Fruit fly (Drosophila melanogaster) whole organism, embryonic: ENCODE measurements around the gene Prat2.

ENCODE experiments used
- Blimp-1 ChIP-seq: fragments of 200-800 bp; sonication (Bioruptor generic); optimal IDR thresholded peaks from 3 replicates; lab custom pipeline; 2018; ENCODE audit warnings: missing biosample characterization, missing genetic modification characterization, mild to moderate bottlenecking, moderate library complexity, missing genetic modification reagents
- CG10543 ChIP-seq: fragments of 200-800 bp; sonication (Bioruptor generic); optimal IDR thresholded peaks from 3 replicates; lab custom pipeline; 2017; ENCODE audit warnings: missing biosample characterization, mild to moderate bottlenecking, missing genetic modification characterization, moderate library complexity
- CG10654 ChIP-seq: fragments of 200-800 bp; sonication (Bioruptor generic); optimal IDR thresholded peaks from 2 replicates; lab custom pipeline; 2016; ENCODE audit warnings: missing biosample characterization, missing genetic modification characterization
- CG10959 ChIP-seq: fragments of 200-800 bp; sonication (Bioruptor generic); IDR thresholded peaks from 2 replicates; pipeline ENCODE4 v1.3.6; 2022; ENCODE audit warnings: missing biosample characterization, missing genetic modification characterization
- CG11247 ChIP-seq: fragments of 200-800 bp; sonication (Bioruptor generic); IDR thresholded peaks from 2 replicates; pipeline ENCODE4 v1.3.6; 2022; ENCODE audit warnings: missing biosample characterization, missing genetic modification characterization
- CG11504 ChIP-seq: fragments of 200-800 bp; sonication (Bioruptor generic); optimal IDR thresholded peaks from 3 replicates; lab custom pipeline; 2019; ENCODE audit warnings: missing biosample characterization, mild to moderate bottlenecking, missing genetic modification characterization, moderate library complexity
- CG1647 ChIP-seq: fragments of 200-800 bp; sonication (Bioruptor generic); optimal IDR thresholded peaks from 3 replicates; lab custom pipeline; 2016; ENCODE audit warnings: missing biosample characterization, missing genetic modification characterization
- CG17186 ChIP-seq: fragments of 200-800 bp; sonication (Bioruptor generic); optimal IDR thresholded peaks from 3 replicates; lab custom pipeline; 2017; ENCODE audit warnings: missing biosample characterization, missing genetic modification reagents, missing genetic modification characterization
- CG17385 ChIP-seq: fragments of 200-800 bp; sonication (Bioruptor generic); optimal IDR thresholded peaks from 3 replicates; lab custom pipeline; 2018; ENCODE audit warnings: missing biosample characterization, mild to moderate bottlenecking, missing genetic modification characterization
- CG17802 ChIP-seq: fragments of 200-800 bp; sonication (Bioruptor generic); optimal IDR thresholded peaks from 2 replicates; lab custom pipeline; 2018; ENCODE audit warnings: missing biosample characterization, mild to moderate bottlenecking, missing genetic modification characterization, moderate library complexity
- CG2120 ChIP-seq: fragments of 200-800 bp; sonication (Bioruptor generic); optimal IDR thresholded peaks from 3 replicates; lab custom pipeline; 2016; ENCODE audit warnings: missing biosample characterization, missing genetic modification characterization
- CG31441 ChIP-seq: fragments of 200-800 bp; sonication (Bioruptor generic); IDR thresholded peaks from 2 replicates; pipeline ENCODE4 v1.3.6; 2022; ENCODE audit warnings: missing biosample characterization, missing genetic modification characterization
- CG3163 ChIP-seq: fragments of 200-800 bp; sonication (Bioruptor generic); optimal IDR thresholded peaks from 3 replicates; lab custom pipeline; 2016; ENCODE audit warnings: missing biosample characterization, missing genetic modification characterization
- CG5953 ChIP-seq: fragments of 200-800 bp; sonication (Bioruptor generic); IDR thresholded peaks from 2 replicates; pipeline ENCODE4 v1.3.6; 2022; ENCODE audit warnings: missing biosample characterization, missing genetic modification characterization
- CG7357 ChIP-seq: fragments of 200-800 bp; sonication (Bioruptor generic); IDR thresholded peaks from 3 replicates; pipeline ENCODE4 v1.3.6; 2022; ENCODE audit warnings: missing biosample characterization, missing genetic modification characterization
- CG7928 ChIP-seq: fragments of 200-800 bp; sonication (Bioruptor generic); optimal IDR thresholded peaks from 2 replicates; lab custom pipeline; 2017; ENCODE audit warnings: missing biosample characterization, mild to moderate bottlenecking, missing genetic modification characterization
- Dfd ChIP-seq, 2 experiments: fragments of >200 bp; optimal IDR thresholded peaks; 2 replicates each; lab custom pipeline; 2017; ENCODE audit warnings: missing biosample characterization in 2 of 2, missing genetic modification characterization in 2 of 2
- Elba2 ChIP-seq: fragments of 200-800 bp; sonication (Bioruptor generic); optimal IDR thresholded peaks from 3 replicates; lab custom pipeline; 2016; ENCODE audit warnings: missing biosample characterization, missing genetic modification characterization
- Gsc ChIP-seq: fragments of 200-800 bp; sonication (Bioruptor generic); IDR thresholded peaks from 2 replicates; pipeline ENCODE4 v1.3.6; 2022; ENCODE audit warnings: missing biosample characterization, missing genetic modification characterization
- HLH3B ChIP-seq: fragments of 200-800 bp; sonication (Bioruptor generic); IDR thresholded peaks from 2 replicates; pipeline ENCODE4 v1.3.6; 2022; ENCODE audit warnings: missing biosample characterization, missing genetic modification characterization
- Hand ChIP-seq: fragments of 200-800 bp; sonication (Bioruptor generic); optimal IDR thresholded peaks from 2 replicates; lab custom pipeline; 2017; ENCODE audit warnings: mild to moderate bottlenecking, missing biosample characterization, missing genetic modification reagents, missing genetic modification characterization
- Hr51 ChIP-seq, 2 experiments: fragments of 200-800 bp; sonication (Bioruptor generic); optimal IDR thresholded peaks; 2 replicates in 1 of 2; 3 replicates in 1 of 2; lab custom pipeline; 2016 to 2018; ENCODE audit warnings: missing biosample characterization in 2 of 2, missing genetic modification characterization in 2 of 2, mild to moderate bottlenecking in 1 of 2, moderate library complexity in 1 of 2
- Mad ChIP-seq: fragments of 200-800 bp; sonication (Bioruptor generic); optimal IDR thresholded peaks from 2 replicates; lab custom pipeline; 2016; ENCODE audit warnings: missing biosample characterization, missing genetic modification characterization
- Myb ChIP-seq: fragments of 200-800 bp; sonication (Bioruptor generic); optimal IDR thresholded peaks from 2 replicates; lab custom pipeline; 2016; ENCODE audit warnings: missing biosample characterization, missing genetic modification characterization
- Rfx ChIP-seq: fragments of 200-800 bp; sonication (Bioruptor generic); IDR thresholded peaks from 2 replicates; pipeline ENCODE4 v1.3.6; 2022; ENCODE audit warnings: missing biosample characterization, missing genetic modification characterization
- TFAM ChIP-seq: fragments of 200-800 bp; sonication (Bioruptor generic); optimal IDR thresholded peaks from 2 replicates; lab custom pipeline; 2017; ENCODE audit warnings: missing biosample characterization, missing genetic modification characterization, inconsistent platforms
- abd-A ChIP-seq: fragments of 200-800 bp; sonication (Bioruptor generic); optimal IDR thresholded peaks from 3 replicates; lab custom pipeline; 2019; ENCODE audit warnings: missing biosample characterization, mild to moderate bottlenecking, missing genetic modification characterization, moderate library complexity
- ac ChIP-seq: fragments of 200-800 bp; sonication (Bioruptor generic); optimal IDR thresholded peaks from 3 replicates; lab custom pipeline; 2017; ENCODE audit warnings: missing biosample characterization, mild to moderate bottlenecking, missing genetic modification characterization
- ash1 ChIP-seq: fragments of 200-800 bp; sonication (Bioruptor generic); optimal IDR thresholded peaks from 2 replicates; lab custom pipeline; 2018; ENCODE audit warnings: missing biosample characterization, mild to moderate bottlenecking, missing genetic modification characterization
- bbx ChIP-seq: fragments of 200-800 bp; sonication (Bioruptor generic); IDR thresholded peaks from 2 replicates; pipeline ENCODE4 v1.3.6; 2022; ENCODE audit warnings: missing biosample characterization, missing genetic modification characterization; ENCODE audit not compliant: partially characterized antibody
- bsh ChIP-seq, 2 experiments: fragments of 200-800 bp; sonication (Bioruptor generic); optimal IDR thresholded peaks; 2 replicates each; lab custom pipeline; 2017 to 2018; ENCODE audit warnings: mild to moderate bottlenecking in 2 of 2, missing biosample characterization in 2 of 2, missing genetic modification characterization in 2 of 2, moderate library complexity in 1 of 2
- ci ChIP-seq: fragments of 200-800 bp; sonication (Bioruptor generic); IDR thresholded peaks from 3 replicates; pipeline ENCODE4 v1.3.6; 2022; ENCODE audit warnings: missing biosample characterization, missing genetic modification characterization
- corto ChIP-seq: fragments of 200-800 bp; sonication (Bioruptor generic); optimal IDR thresholded peaks from 2 replicates; lab custom pipeline; 2016; ENCODE audit warnings: missing biosample characterization, mild to moderate bottlenecking, missing genetic modification characterization, moderate library complexity
- danr ChIP-seq: fragments of 200-800 bp; sonication (Bioruptor generic); IDR thresholded peaks from 2 replicates; pipeline ENCODE4 v1.3.6; 2022; ENCODE audit warnings: missing biosample characterization, missing genetic modification characterization
- dpn ChIP-seq, 2 experiments: fragments of 200-800 bp; sonication (Bioruptor generic); optimal IDR thresholded peaks; 3 replicates each; lab custom pipeline; 2016; ENCODE audit warnings: missing biosample characterization in 2 of 2, missing genetic modification characterization in 2 of 2
- ewg ChIP-seq: fragments of 200-800 bp; sonication (Bioruptor generic); optimal IDR thresholded peaks from 3 replicates; lab custom pipeline; 2017; ENCODE audit warnings: mild to moderate bottlenecking, missing biosample characterization, missing genetic modification reagents, missing genetic modification characterization
- gem ChIP-seq: fragments of 200-800 bp; sonication (Bioruptor generic); optimal IDR thresholded peaks from 2 replicates; lab custom pipeline; 2019; ENCODE audit warnings: missing biosample characterization, mild to moderate bottlenecking, missing genetic modification characterization, moderate library complexity
- gfzf ChIP-seq: fragments of 200-800 bp; sonication (Bioruptor generic); optimal IDR thresholded peaks from 2 replicates; lab custom pipeline; 2016; ENCODE audit warnings: missing biosample characterization, mild to moderate bottlenecking, missing genetic modification characterization, moderate library complexity
- jigr1 ChIP-seq: fragments of 200-800 bp; sonication (Bioruptor generic); IDR thresholded peaks from 3 replicates; pipeline ENCODE4 v1.3.6; 2022; ENCODE audit warnings: missing biosample characterization, missing genetic modification characterization
- lab ChIP-seq: fragments of 200-800 bp; sonication (Bioruptor generic); optimal IDR thresholded peaks from 3 replicates; lab custom pipeline; 2017; ENCODE audit warnings: missing biosample characterization, missing genetic modification characterization, mild to moderate bottlenecking, moderate library complexity, missing genetic modification reagents
- lbe ChIP-seq: fragments of 200-800 bp; sonication (Bioruptor generic); optimal IDR thresholded peaks from 2 replicates; lab custom pipeline; 2016; ENCODE audit warnings: missing biosample characterization, mild to moderate bottlenecking, missing genetic modification characterization
- lola ChIP-seq, 3 experiments: fragments of >200 bp in 2 of 3; fragments of 200-800 bp in 1 of 3; sonication (Bioruptor generic) in 1 of 3; optimal IDR thresholded peaks; 2 replicates each; lab custom pipeline; 2017 to 2019; ENCODE audit warnings: missing biosample characterization in 3 of 3, missing genetic modification characterization in 3 of 3, mild to moderate bottlenecking in 1 of 3, moderate library complexity in 1 of 3
- maf-S ChIP-seq: fragments of 200-800 bp; sonication (Bioruptor generic); optimal IDR thresholded peaks from 2 replicates; lab custom pipeline; 2016; ENCODE audit warnings: missing biosample characterization, missing genetic modification characterization
- org-1 ChIP-seq: fragments of 200-800 bp; sonication (Bioruptor generic); optimal IDR thresholded peaks from 2 replicates; lab custom pipeline; 2017; ENCODE audit warnings: missing biosample characterization, missing genetic modification characterization
- pita ChIP-seq: fragments of 200-800 bp; sonication (Bioruptor generic); optimal IDR thresholded peaks from 2 replicates; lab custom pipeline; 2017; ENCODE audit warnings: missing biosample characterization, mild to moderate bottlenecking, missing genetic modification characterization
- pum ChIP-seq: fragments of 200-800 bp; sonication (Bioruptor generic); optimal IDR thresholded peaks from 2 replicates; lab custom pipeline; 2016; ENCODE audit warnings: missing biosample characterization, missing genetic modification characterization
- pzg ChIP-seq: fragments of 200-800 bp; sonication (Bioruptor generic); optimal IDR thresholded peaks from 3 replicates; lab custom pipeline; 2018; ENCODE audit warnings: missing biosample characterization, mild to moderate bottlenecking, missing genetic modification characterization, moderate library complexity
- sens ChIP-seq: fragments of 200-800 bp; sonication (Bioruptor generic); peaks from one replicate; lab custom pipeline; 2016; ENCODE audit warnings: missing biosample characterization, missing genetic modification characterization
- sens-2 ChIP-seq: fragments of 200-800 bp; sonication (Bioruptor generic); IDR thresholded peaks from 2 replicates; pipeline ENCODE4 v1.3.6; 2022; ENCODE audit warnings: missing biosample characterization, missing genetic modification characterization
- shn ChIP-seq: fragments of 200-800 bp; sonication (Bioruptor generic); optimal IDR thresholded peaks from 3 replicates; lab custom pipeline; 2016; ENCODE audit warnings: missing biosample characterization, missing genetic modification characterization
- slbo ChIP-seq: fragments of 200-800 bp; sonication (Bioruptor generic); IDR thresholded peaks from 2 replicates; pipeline ENCODE4 v1.3.6; 2022; ENCODE audit warnings: missing biosample characterization, missing genetic modification characterization
- ttk ChIP-seq: fragments of 200-800 bp; sonication (Bioruptor generic); IDR thresholded peaks from 2 replicates; pipeline ENCODE4 v2.1.2; 2022; ENCODE audit warnings: missing biosample characterization, missing genetic modification characterization

Prat2 gene

DNA sequence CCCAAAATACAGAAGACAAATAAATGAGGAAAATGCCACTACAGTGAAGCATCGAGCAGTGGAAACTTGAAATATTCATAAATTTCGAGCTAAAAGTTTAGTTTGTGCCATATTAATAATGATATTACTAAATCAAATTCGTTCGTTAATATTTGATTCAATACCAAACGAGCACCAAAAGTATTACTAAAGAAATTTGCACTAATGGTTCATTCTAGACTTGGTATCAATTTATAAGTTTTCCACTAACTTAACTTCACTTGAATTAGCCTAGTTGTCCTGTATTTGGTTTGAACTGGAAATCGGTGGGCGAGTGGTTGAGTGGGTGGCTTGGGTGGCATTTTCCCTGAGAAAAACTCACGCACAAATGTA lies 29.3 kb upstream of the Prat2 start (continued):
- no peak for TF ChIP-seq CG5953 (GFP tag; lab: Robert Waterston, UW)
- TF ChIP-seq CG2120 (GFP tag; lab: Kevin White, UChicago) = peak; percentile 52
- no peak for TF ChIP-seq Gsc (GFP tag; lab: Robert Waterston, UW)
- TF ChIP-seq Blimp-1 = no peak
- no peak for TF ChIP-seq Elba2 (GFP tag; lab: Kevin White, UChicago)
- TF ChIP-seq CG11247 (GFP tag; lab: Robert Waterston, UW) = no peak
- no peak for TF ChIP-seq CG7928 (GFP tag; lab: Kevin White, UChicago)
- TF ChIP-seq dpn (GFP tag; optimal IDR thresholded peaks at IDR 0.05; lab: Kevin White, UChicago) = peak in 1 of 2 experiments; percentile 11
- TF ChIP-seq gem (tag; lab: Kevin White, UChicago) = peak; percentile 68
- TF ChIP-seq bsh (GFP tag; optimal IDR thresholded peaks at IDR 0.05; lab: Kevin White, UChicago) = peak in 1 of 2 experiments; percentile 29
- no peak for TF ChIP-seq CG10543 (GFP tag; lab: Kevin White, UChicago)
- no peak for TF ChIP-seq bbx (GFP tag; lab: Robert Waterston, UW)
- no peak for TF ChIP-seq gfzf
- no peak for TF ChIP-seq Dfd (GFP tag; optimal IDR thresholded peaks at IDR 0.05; lab: Kevin White, UChicago)
- TF ChIP-seq Myb = no peak
- no peak for TF ChIP-seq HLH3B
- peak; percentile 36; the same call in 1 of the 2 replicates for TF ChIP-seq CG31441 (GFP tag; lab: Robert Waterston, UW)
- TF ChIP-seq shn (GFP tag; lab: Kevin White, UChicago) = no peak
- no peak for TF ChIP-seq org-1 (GFP tag; lab: Kevin White, UChicago)
- TF ChIP-seq sens-2 = no peak
- no peak for TF ChIP-seq jigr1 (GFP tag; lab: Robert Waterston, UW)
- no peak for TF ChIP-seq lab (GFP tag; lab: Kevin White, UChicago)
- TF ChIP-seq pzg (GFP tag; lab: Kevin White, UChicago) = no peak
- TF ChIP-seq CG11504 (tag; lab: Kevin White, UChicago) = peak; percentile 26
- no peak for TF ChIP-seq CG17802 (tag; lab: Kevin White, UChicago)
- TF ChIP-seq ash1 = no peak
- TF ChIP-seq pum (GFP tag; lab: Kevin White, UChicago) = no peak
- no peak for TF ChIP-seq CG10654 (GFP tag; lab: Kevin White, UChicago)
- no peak for TF ChIP-seq CG1647 (GFP tag; lab: Kevin White, UChicago)
- TF ChIP-seq CG7357 (GFP tag; lab: Robert Waterston, UW) = no peak
- TF ChIP-seq ci (GFP tag; lab: Robert Waterston, UW) = no peak
- no peak for TF ChIP-seq slbo (GFP tag; lab: Robert Waterston, UW)
- no peak for TF ChIP-seq corto (GFP tag; lab: Kevin White, UChicago)
- no peak for TF ChIP-seq TFAM (GFP tag; lab: Kevin White, UChicago)
- TF ChIP-seq Hand (GFP tag; lab: Kevin White, UChicago) = no peak
- peak; percentile 1 for TF ChIP-seq CG17385 (GFP tag; lab: Kevin White, UChicago)
- no peak for TF ChIP-seq abd-A
- TF ChIP-seq CG10959 = no peak
- peak in 1 of 2 experiments; percentile 40 for TF ChIP-seq Hr51 (GFP tag; optimal IDR thresholded peaks at IDR 0.05; lab: Kevin White, UChicago)
- no peak for TF ChIP-seq Mad (GFP tag; lab: Kevin White, UChicago)
- no peak for TF ChIP-seq ewg (GFP tag; lab: Kevin White, UChicago)
- no peak for TF ChIP-seq danr (GFP tag; lab: Robert Waterston, UW)
- no peak for TF ChIP-seq CG17186 (GFP tag; lab: Kevin White, UChicago)
- TF ChIP-seq lbe (GFP tag; lab: Kevin White, UChicago) = no peak
- TF ChIP-seq pita = no peak
- no peak for TF ChIP-seq ac (GFP tag; lab: Kevin White, UChicago)
- no peak for TF ChIP-seq CG3163 (GFP tag; lab: Kevin White, UChicago)
- TF ChIP-seq Rfx (GFP tag; lab: Robert Waterston, UW) = no peak
- peak; percentile 59 for TF ChIP-seq sens (GFP tag; lab: Kevin White, UChicago)
- no peak for TF ChIP-seq lola (GFP tag; optimal IDR thresholded peaks at IDR 0.05; lab: Kevin White, UChicago)
- TF ChIP-seq ttk (GFP tag; lab: Robert Waterston, UW) = no peak
- no peak for TF ChIP-seq maf-S (GFP tag; lab: Kevin White, UChicago)
